Worm (Caenorhabditis elegans) whole organism, late embryonic: Measurements from ENCODE around the gene Y38F2AR.10.

Experiments
- C08G9.2 ChIP-seq: sonication (generic microtip); optimal IDR thresholded peaks from 2 replicates; lab custom pipeline; 2016; ENCODE audit warnings: mild to moderate bottlenecking, missing genetic modification characterization, moderate library complexity, missing compliant biosample characterization
- C38D4.7 ChIP-seq: fragments of 200-800 bp; sonication (Bioruptor generic); optimal IDR thresholded peaks from 2 replicates; lab custom pipeline; 2018; ENCODE audit warnings: mild to moderate bottlenecking, missing genetic modification characterization, moderate library complexity, missing compliant biosample characterization
- F13H6.1 ChIP-seq: sonication (generic microtip); optimal IDR thresholded peaks from 2 replicates; lab custom pipeline; 2016; ENCODE audit warnings: missing genetic modification characterization, missing compliant biosample characterization
- K02D7.2 ChIP-seq: sonication (generic microtip); optimal IDR thresholded peaks from 2 replicates; lab custom pipeline; 2017; ENCODE audit warnings: mild to moderate bottlenecking, missing genetic modification characterization, missing compliant biosample characterization
- K09A11.1 ChIP-seq: sonication (generic microtip); optimal IDR thresholded peaks from 2 replicates; lab custom pipeline; 2017; ENCODE audit warnings: antibody characterized with exemption, mild to moderate bottlenecking, missing genetic modification characterization, missing compliant biosample characterization; ENCODE audit not compliant: insufficient read depth
- T23F11.4 ChIP-seq: fragments of 200-800 bp; sonication (Bioruptor generic); optimal IDR thresholded peaks from 2 replicates; lab custom pipeline; 2018; ENCODE audit warnings: mild to moderate bottlenecking, missing genetic modification characterization, missing compliant biosample characterization
- Y22D7AL.16 ChIP-seq: sonication (generic microtip); optimal IDR thresholded peaks from 2 replicates; lab custom pipeline; 2016; ENCODE audit warnings: missing genetic modification characterization, missing compliant biosample characterization
- ceh-18 ChIP-seq: sonication (generic microtip); optimal IDR thresholded peaks from 2 replicates; lab custom pipeline; 2016; ENCODE audit warnings: missing genetic modification characterization, missing compliant biosample characterization
- ceh-19 ChIP-seq: fragments of 200-800 bp; sonication (Bioruptor generic); optimal IDR thresholded peaks from 2 replicates; lab custom pipeline; 2018; ENCODE audit warnings: mild to moderate bottlenecking, missing genetic modification characterization, missing compliant biosample characterization
- ceh-2 ChIP-seq: sonication (generic microtip); optimal IDR thresholded peaks from 2 replicates; lab custom pipeline; 2016; ENCODE audit warnings: missing genotype, missing genetic modification characterization, missing compliant biosample characterization
- ceh-22 ChIP-seq: sonication (generic microtip); optimal IDR thresholded peaks from 2 replicates; lab custom pipeline; 2017; ENCODE audit warnings: missing biosample characterization, missing genetic modification characterization
- ceh-24 ChIP-seq: sonication (generic microtip); optimal IDR thresholded peaks from 2 replicates; lab custom pipeline; 2016; ENCODE audit warnings: mild to moderate bottlenecking, missing genetic modification characterization, missing compliant biosample characterization
- ceh-30 ChIP-seq: fragments of 150-350 bp; optimal IDR thresholded peaks from 2 replicates; lab custom pipeline; 2014; ENCODE audit warnings: missing biosample characterization, missing genetic modification characterization
- ceh-31 ChIP-seq: sonication (generic microtip); optimal IDR thresholded peaks from 2 replicates; lab custom pipeline; 2016; ENCODE audit warnings: missing genetic modification characterization, missing compliant biosample characterization
- ceh-34 ChIP-seq: sonication (generic microtip); optimal IDR thresholded peaks from 2 replicates; lab custom pipeline; 2016; ENCODE audit warnings: mild to moderate bottlenecking, missing genetic modification characterization, missing compliant biosample characterization
- ceh-48 ChIP-seq: sonication (generic microtip); optimal IDR thresholded peaks from 2 replicates; lab custom pipeline; 2016; ENCODE audit warnings: missing genetic modification characterization, inconsistent platforms, missing compliant biosample characterization
- dve-1 ChIP-seq: sonication (generic microtip); optimal IDR thresholded peaks from 2 replicates; lab custom pipeline; 2017; ENCODE audit warnings: antibody characterized with exemption, mild to moderate bottlenecking, missing genetic modification characterization, missing compliant biosample characterization
- elt-2 ChIP-seq: sonication (generic microtip); optimal IDR thresholded peaks from 2 replicates; lab custom pipeline; 2016; ENCODE audit warnings: missing genetic modification reagents, missing genetic modification characterization, missing compliant biosample characterization
- elt-4 ChIP-seq: sonication (generic microtip); optimal IDR thresholded peaks from 2 replicates; lab custom pipeline; 2016; ENCODE audit warnings: missing genetic modification characterization, missing compliant biosample characterization
- eyg-1 ChIP-seq: sonication (generic microtip); optimal IDR thresholded peaks from 2 replicates; lab custom pipeline; 2016; ENCODE audit warnings: missing genotype, missing genetic modification characterization, missing compliant biosample characterization
- gmeb-2 ChIP-seq: sonication (generic microtip); optimal IDR thresholded peaks from 2 replicates; lab custom pipeline; 2016; ENCODE audit warnings: missing genetic modification characterization, inconsistent platforms, missing compliant biosample characterization
- hlh-13 ChIP-seq: fragments of 200-800 bp; sonication (Bioruptor generic); optimal IDR thresholded peaks from 2 replicates; lab custom pipeline; 2018; ENCODE audit warnings: mild to moderate bottlenecking, missing genetic modification characterization, missing compliant biosample characterization
- hlh-30 ChIP-seq: sonication (generic microtip); optimal IDR thresholded peaks from 2 replicates; lab custom pipeline; 2017; ENCODE audit warnings: antibody characterized with exemption, missing genetic modification characterization, missing compliant biosample characterization; ENCODE audit not compliant: insufficient read depth
- hlh-6 ChIP-seq: sonication (generic microtip); optimal IDR thresholded peaks from 2 replicates; lab custom pipeline; 2016; ENCODE audit warnings: missing genotype, missing genetic modification characterization, missing compliant biosample characterization
- hlh-8 ChIP-seq: sonication (generic microtip); optimal IDR thresholded peaks from 2 replicates; lab custom pipeline; 2016; ENCODE audit warnings: missing genotype, missing genetic modification characterization, missing compliant biosample characterization
- lim-6 ChIP-seq: sonication (generic microtip); optimal IDR thresholded peaks from 2 replicates; lab custom pipeline; 2016; ENCODE audit warnings: missing genetic modification characterization, missing compliant biosample characterization
- madf-2 ChIP-seq: sonication (generic microtip); optimal IDR thresholded peaks from 2 replicates; lab custom pipeline; 2017; ENCODE audit warnings: missing genetic modification characterization, missing compliant biosample characterization
- mec-3 ChIP-seq: sonication (generic microtip); optimal IDR thresholded peaks from 2 replicates; lab custom pipeline; 2016; ENCODE audit warnings: borderline replicate concordance, missing genetic modification characterization, missing compliant biosample characterization
- nhr-11 ChIP-seq: fragments of 150-350 bp; optimal IDR thresholded peaks from 2 replicates; lab custom pipeline; 2014; ENCODE audit warnings: missing biosample characterization, missing genetic modification characterization
- npax-4 ChIP-seq: sonication (generic microtip); optimal IDR thresholded peaks from 2 replicates; lab custom pipeline; 2016; ENCODE audit warnings: missing genetic modification characterization, missing compliant biosample characterization
- odd-2 ChIP-seq: sonication (generic microtip); optimal IDR thresholded peaks from 2 replicates; lab custom pipeline; 2017; ENCODE audit warnings: antibody characterized with exemption, mild to moderate bottlenecking, missing genetic modification characterization, missing compliant biosample characterization
- pag-3 ChIP-seq: sonication (generic microtip); optimal IDR thresholded peaks from 2 replicates; lab custom pipeline; 2016; ENCODE audit warnings: missing compliant biosample characterization, missing genetic modification characterization, borderline replicate concordance
- pat-9 ChIP-seq: fragments of 200-800 bp; sonication (Bioruptor generic); optimal IDR thresholded peaks from 2 replicates; lab custom pipeline; 2018; ENCODE audit warnings: mild to moderate bottlenecking, missing genetic modification characterization, moderate library complexity, missing compliant biosample characterization
- pax-1 ChIP-seq: fragments of 150-350 bp; optimal IDR thresholded peaks from 2 replicates; lab custom pipeline; 2014; ENCODE audit warnings: missing biosample characterization, missing genetic modification characterization
- pha-2 ChIP-seq: sonication (generic microtip); optimal IDR thresholded peaks from 2 replicates; lab custom pipeline; 2017; ENCODE audit warnings: mild to moderate bottlenecking, missing genetic modification characterization, missing compliant biosample characterization
- pha-4 ChIP-seq: fragments of 150-350 bp; optimal IDR thresholded peaks from 2 replicates; lab custom pipeline; 2018; ENCODE audit warnings: missing biosample characterization, missing genetic modification reagents, missing genetic modification characterization
- pqm-1 ChIP-seq: sonication (generic microtip); optimal IDR thresholded peaks from 2 replicates; lab custom pipeline; 2016; ENCODE audit warnings: missing genetic modification characterization, missing compliant biosample characterization
- pros-1 ChIP-seq: fragments of 150-350 bp; optimal IDR thresholded peaks from 2 replicates; lab custom pipeline; 2014; ENCODE audit warnings: missing biosample characterization, missing genetic modification reagents, missing genetic modification characterization
- rnt-1 ChIP-seq: sonication (generic microtip); optimal IDR thresholded peaks from 2 replicates; lab custom pipeline; 2016; ENCODE audit warnings: missing genetic modification characterization, missing compliant biosample characterization
- sdc-2 ChIP-seq: sonication (generic microtip); optimal IDR thresholded peaks from 2 replicates; lab custom pipeline; 2016; ENCODE audit warnings: missing genotype, missing genetic modification characterization, missing compliant biosample characterization
- sox-2 ChIP-seq: fragments of 200-800 bp; sonication (Bioruptor generic); IDR thresholded peaks from 2 replicates; pipeline ENCODE4 v1.3.6; 2022; ENCODE audit warnings: missing genetic modification reagents, missing genetic modification characterization, missing compliant biosample characterization
- sox-4 ChIP-seq: sonication (generic microtip); optimal IDR thresholded peaks from 2 replicates; lab custom pipeline; 2017; ENCODE audit warnings: mild to moderate bottlenecking, missing genetic modification characterization, inconsistent platforms, missing compliant biosample characterization
- tbx-2 ChIP-seq: sonication (generic microtip); optimal IDR thresholded peaks from 2 replicates; lab custom pipeline; 2016; ENCODE audit warnings: missing genetic modification characterization, missing compliant biosample characterization
- tbx-7 ChIP-seq: sonication (generic microtip); optimal IDR thresholded peaks from 2 replicates; lab custom pipeline; 2016; ENCODE audit warnings: missing genotype, missing genetic modification characterization, missing compliant biosample characterization
- ttx-3 ChIP-seq: sonication (generic microtip); optimal IDR thresholded peaks from 2 replicates; lab custom pipeline; 2016; ENCODE audit warnings: missing genetic modification reagents, missing genetic modification characterization, missing compliant biosample characterization
- unc-3 ChIP-seq, 2 experiments: fragments of 200-800 bp in 1 of 2; sonication (Bioruptor generic) in 1 of 2; sonication (generic microtip) in 1 of 2; conservative IDR thresholded peaks in 1 of 2; optimal IDR thresholded peaks in 1 of 2; 2 replicates each; pipeline versions ENCODE4 v1.3.6 to Lab custom; 2016 to 2022; ENCODE audit warnings: missing compliant biosample characterization in 2 of 2, missing genetic modification characterization in 2 of 2, missing genetic modification reagents in 1 of 2
- unc-55 ChIP-seq: sonication (generic microtip); optimal IDR thresholded peaks from 2 replicates; lab custom pipeline; 2017; ENCODE audit warnings: missing biosample characterization, missing genetic modification reagents, missing genetic modification characterization
- zip-5 ChIP-seq: sonication (generic microtip); optimal IDR thresholded peaks from 2 replicates; lab custom pipeline; 2016; ENCODE audit warnings: missing genetic modification characterization, missing compliant biosample characterization
- ztf-16 ChIP-seq: sonication (generic microtip); optimal IDR thresholded peaks from 2 replicates; lab custom pipeline; 2017; ENCODE audit warnings: missing genetic modification characterization, missing compliant biosample characterization

Gene Y38F2AR.10

ce11 chrIV:2412370-2412962 lies 13.1 kb upstream of the Y38F2AR.10 start, which contains the start of gene Y38F2AR.12:
TSS of gene Y38F2AR.12 (minus strand) at chrIV:2412420.
- TF ChIP-seq elt-2 (tag; lab: Kevin White, UChicago) (peak; percentile 63), dve-1 (tag; lab: Kevin White, UChicago) (no peak)

- TF ChIP-seq pros-1 (tag; lab: Kevin White, UChicago) (peak; percentile 58), K09A11.1 (tag; lab: Kevin White, UChicago) (peak; percentile 85), pha-2 (tag; lab: Kevin White, UChicago) (peak; percentile 89), mec-3 (tag; lab: Kevin White, UChicago) (peak; percentile 66), ceh-18 (tag; lab: Kevin White, UChicago) (peak; percentile 94), C38D4.7 (peak; percentile 82), npax-4 (tag; lab: Kevin White, UChicago) (peak; percentile 63), odd-2 (peak; percentile 72), tbx-2 (tag; lab: Kevin White, UChicago) (peak; percentile 94), rnt-1 (tag; lab: Kevin White, UChicago) (peak; percentile 87), pag-3 (tag; lab: Kevin White, UChicago) (peak; percentile 53), ceh-22 (tag; lab: Kevin White, UChicago) (peak; percentile 61), Y22D7AL.16 (peak; percentile 76), tbx-7 (peak; percentile 61), ceh-31 (peak; percentile 89), sox-2 (GFP tag; lab: Robert Waterston, UW) (peak; percentile 60; the same call in 1 of the 2 replicates), C08G9.2 (peak; percentile 76), pqm-1 (tag; lab: Kevin White, UChicago) (peak; percentile 83), elt-2 (tag; lab: Kevin White, UChicago) (peak; percentile 92), elt-4 (no peak), ceh-2 (tag; lab: Kevin White, UChicago) (peak; percentile 74), F13H6.1 (tag; lab: Kevin White, UChicago) (peak; percentile 80), hlh-6 (peak; percentile 93), sdc-2 (peak; percentile 80), hlh-30 (peak; percentile 84), ceh-48 (tag; lab: Kevin White, UChicago) (peak; percentile 70), unc-55 (GFP tag; lab: Kevin White, UChicago) (no peak), pax-1 (tag; lab: Kevin White, UChicago) (no peak), sox-4 (tag; lab: Kevin White, UChicago) (peak; percentile 81), lim-6 (tag; lab: Kevin White, UChicago) (peak; percentile 71), pha-4 (tag; lab: Kevin White, UChicago) (no peak), ceh-30 (tag; lab: Kevin White, UChicago) (peak; percentile 83), pat-9 (tag; lab: Kevin White, UChicago) (peak; percentile 76), ceh-19 (GFP tag; lab: Kevin White, UChicago) (peak; percentile 91), ceh-34 (tag; lab: Kevin White, UChicago) (peak; percentile 89), nhr-11 (no peak), K02D7.2 (tag; lab: Kevin White, UChicago) (peak; percentile 83), hlh-13 (GFP tag; lab: Kevin White, UChicago) (peak; percentile 82), ceh-24 (tag; lab: Kevin White, UChicago) (peak; percentile 52), gmeb-2 (peak; percentile 85), unc-3 (GFP tag; conservative IDR thresholded peaks at IDR 0.05; lab: Robert Waterston, UW) (peak; percentile 85), unc-3 (tag; optimal IDR thresholded peaks at IDR 0.05; lab: Kevin White, UChicago) (peak; percentile 79), eyg-1 (tag; lab: Kevin White, UChicago) (peak; percentile 94), hlh-8 (tag; lab: Kevin White, UChicago) (peak; percentile 88), zip-5 (tag; lab: Kevin White, UChicago) (peak; percentile 56), T23F11.4 (peak; percentile 80), ztf-16 (peak; percentile 85), ttx-3 (tag; lab: Kevin White, UChicago) (peak; percentile 86), madf-2 (peak; percentile 77)
These were observed 9.1 kb upstream of the Y38F2AR.10 start for ce11 chrIV:2408437-2408836.
